Worm (Caenorhabditis elegans) whole organism, mixed stage, embryonic: ENCODE results near the gene fbxb-64.
A peak's percentile ranks its signal among the peaks of the same experiment; 100 is the strongest.

Source experiments
- M03D4.4 ChIP-seq: sonication (generic microtip); optimal IDR thresholded peaks from 2 replicates; lab custom pipeline; 2017; ENCODE audit warnings: mild to moderate bottlenecking, missing genetic modification characterization, missing compliant biosample characterization
- bed-3 ChIP-seq: fragments of 200-800 bp; sonication (Bioruptor generic); optimal IDR thresholded peaks from 3 replicates; lab custom pipeline; 2018; ENCODE audit warnings: mild to moderate bottlenecking, missing genetic modification characterization, moderate library complexity, missing compliant biosample characterization
- blmp-1 ChIP-seq: fragments of 150-350 bp; optimal IDR thresholded peaks from 2 replicates; lab custom pipeline; 2014; ENCODE audit warnings: missing biosample characterization, missing genetic modification characterization
- ceh-39 ChIP-seq: fragments of 150-350 bp; optimal IDR thresholded peaks from 2 replicates; lab custom pipeline; 2014; ENCODE audit warnings: missing biosample characterization, missing genetic modification characterization
- ceh-43 ChIP-seq: fragments of 200-800 bp; sonication (Bioruptor generic); optimal IDR thresholded peaks from 2 replicates; lab custom pipeline; 2018; ENCODE audit warnings: mild to moderate bottlenecking, missing genetic modification characterization, moderate library complexity, missing compliant biosample characterization
- ceh-83 ChIP-seq: fragments of 200-800 bp; sonication (Bioruptor generic); optimal IDR thresholded peaks from 2 replicates; lab custom pipeline; 2018; ENCODE audit warnings: mild to moderate bottlenecking, missing genetic modification characterization, missing compliant biosample characterization
- ces-1 ChIP-seq: fragments of 150-350 bp; optimal IDR thresholded peaks from 2 replicates; lab custom pipeline; 2014; ENCODE audit warnings: missing biosample characterization, missing genetic modification reagents, missing genetic modification characterization
- cnd-1 ChIP-seq: fragments of 200-800 bp; sonication (Bioruptor generic); optimal IDR thresholded peaks from 2 replicates; lab custom pipeline; 2018; ENCODE audit warnings: mild to moderate bottlenecking, missing genetic modification characterization, missing compliant biosample characterization
- elt-1 ChIP-seq: sonication (generic microtip); optimal IDR thresholded peaks from 2 replicates; lab custom pipeline; 2017; ENCODE audit warnings: missing genetic modification characterization, mild to moderate bottlenecking, missing compliant biosample characterization, antibody characterized with exemption, moderate library complexity, borderline replicate concordance; ENCODE audit not compliant: insufficient read depth
- flh-1 ChIP-seq: fragments of 200-800 bp; sonication (Bioruptor generic); optimal IDR thresholded peaks from 2 replicates; lab custom pipeline; 2018; ENCODE audit warnings: mild to moderate bottlenecking, missing genetic modification characterization, moderate library complexity, missing compliant biosample characterization
- ham-2 ChIP-seq: fragments of 200-800 bp; sonication (Bioruptor generic); optimal IDR thresholded peaks from 2 replicates; lab custom pipeline; 2018; ENCODE audit warnings: mild to moderate bottlenecking, missing genetic modification characterization, missing compliant biosample characterization
- hlh-1 ChIP-seq: fragments of 150-350 bp; optimal IDR thresholded peaks from 2 replicates; lab custom pipeline; 2014; ENCODE audit warnings: missing biosample characterization, missing genetic modification reagents, missing genetic modification characterization
- lin-13 ChIP-seq: fragments of 150-350 bp; optimal IDR thresholded peaks from 2 replicates; lab custom pipeline; 2014; ENCODE audit warnings: missing biosample characterization, missing genetic modification characterization
- mab-5 ChIP-seq: fragments of 150-350 bp; optimal IDR thresholded peaks from 2 replicates; lab custom pipeline; 2014; ENCODE audit warnings: missing biosample characterization, missing genetic modification characterization
- mls-2 ChIP-seq: sonication (generic microtip); optimal IDR thresholded peaks from 2 replicates; lab custom pipeline; 2016; ENCODE audit warnings: mild to moderate bottlenecking, missing genetic modification characterization, moderate library complexity, missing compliant biosample characterization
- nhr-2 ChIP-seq: fragments of 150-350 bp; optimal IDR thresholded peaks from 2 replicates; lab custom pipeline; 2014; ENCODE audit warnings: missing biosample characterization, missing genetic modification characterization
- nhr-237 ChIP-seq: fragments of 150-350 bp; optimal IDR thresholded peaks from 2 replicates; lab custom pipeline; 2014; ENCODE audit warnings: missing biosample characterization, missing genetic modification characterization
- nhr-28 ChIP-seq: fragments of 150-350 bp; optimal IDR thresholded peaks from 2 replicates; lab custom pipeline; 2014; ENCODE audit warnings: missing biosample characterization, missing genetic modification characterization
- nhr-76 ChIP-seq: sonication (generic microtip); optimal IDR thresholded peaks from 2 replicates; lab custom pipeline; 2017; ENCODE audit warnings: missing biosample characterization, missing genetic modification characterization
- pha-4 ChIP-seq: fragments of 150-350 bp; optimal IDR thresholded peaks from 2 replicates; lab custom pipeline; 2018; ENCODE audit warnings: missing biosample characterization, missing genetic modification reagents, missing genetic modification characterization
- snpc-4 ChIP-seq: fragments of 150-350 bp; optimal IDR thresholded peaks from 2 replicates; lab custom pipeline; 2014; ENCODE audit warnings: missing biosample characterization, missing genetic modification characterization
- tbx-8 ChIP-seq: fragments of 200-800 bp; sonication (Bioruptor generic); optimal IDR thresholded peaks from 2 replicates; lab custom pipeline; 2018; ENCODE audit warnings: mild to moderate bottlenecking, missing genetic modification characterization, moderate library complexity, missing compliant biosample characterization
- unc-120 ChIP-seq: sonication (generic microtip); optimal IDR thresholded peaks from 2 replicates; lab custom pipeline; 2017; ENCODE audit warnings: missing genetic modification characterization, missing compliant biosample characterization; ENCODE audit not compliant: poor library complexity, severe bottlenecking
- unc-39 ChIP-seq: fragments of 150-350 bp; optimal IDR thresholded peaks from 2 replicates; lab custom pipeline; 2014; ENCODE audit warnings: missing biosample characterization, missing genetic modification characterization
- unc-62 ChIP-seq: fragments of 150-350 bp; optimal IDR thresholded peaks from 2 replicates; lab custom pipeline; 2014; ENCODE audit warnings: missing biosample characterization, missing genetic modification reagents, missing genetic modification characterization
- ztf-11 ChIP-seq: fragments of 150-350 bp; optimal IDR thresholded peaks from 2 replicates; lab custom pipeline; 2014; ENCODE audit warnings: missing biosample characterization, missing genetic modification characterization

Gene fbxb-64

ce11 chrV:19285921-19286320 lies 27.2 kb upstream of the fbxb-64 start:
- TF ChIP-seq elt-1 (tag; lab: Kevin White, UChicago): peak; percentile 91
- TF ChIP-seq mab-5: no peak
- TF ChIP-seq nhr-2 (tag; lab: Kevin White, UChicago): peak; percentile 1
- no peak for TF ChIP-seq nhr-28 (tag; lab: Kevin White, UChicago)

- TF ChIP-seq M03D4.4 (tag; lab: Kevin White, UChicago): no peak
- TF ChIP-seq elt-1 (tag; lab: Kevin White, UChicago): peak; percentile 69
Measured at ce11 chrV:19288073-19288805, 24.8 kb upstream of the fbxb-64 start, which contains the start of the genes F55C9.3 and fbxb-57. TSS of gene F55C9.3 (minus strand) at chrV:19288173. TSS of gene fbxb-57 (plus strand) at chrV:19288755.

- TF ChIP-seq mab-5 (no peak), unc-39 (tag; lab: Kevin White, UChicago) (no peak)
Measured at ce11 chrV:19293025-19293424, 20.1 kb upstream of the fbxb-64 start, which contains the start of gene F55C9.5. TSS of gene F55C9.5 (minus strand) at chrV:19293125.

- TF ChIP-seq bed-3 (GFP tag; lab: Kevin White, UChicago) (no peak), unc-62 (GFP tag; lab: Kevin White, UChicago) (no peak), ceh-83 (GFP tag; lab: Kevin White, UChicago) (no peak)
Measured at ce11 chrV:19296723-19297122, 16.4 kb upstream of the fbxb-64 start, which contains the start of gene F55C9.6. TSS of gene F55C9.6 (minus strand) at chrV:19296823.

- TF ChIP-seq bed-3 (GFP tag; lab: Kevin White, UChicago) (no peak), unc-62 (GFP tag; lab: Kevin White, UChicago) (no peak), blmp-1 (tag; lab: Kevin White, UChicago) (no peak), flh-1 (GFP tag; lab: Kevin White, UChicago) (no peak), tbx-8 (no peak), ces-1 (GFP tag; lab: Kevin White, UChicago) (no peak), unc-120 (no peak), M03D4.4 (tag; lab: Kevin White, UChicago) (no peak), elt-1 (tag; lab: Kevin White, UChicago) (no peak), lin-13 (no peak), nhr-28 (tag; lab: Kevin White, UChicago) (no peak), mls-2 (no peak), cnd-1 (no peak), ceh-39 (tag; lab: Kevin White, UChicago) (no peak), hlh-1 (tag; lab: Kevin White, UChicago) (no peak), nhr-76 (tag; lab: Kevin White, UChicago) (no peak), nhr-2 (tag; lab: Kevin White, UChicago) (no peak), ceh-43 (GFP tag; lab: Kevin White, UChicago) (no peak)
- TF ChIP-seq, all 35 proteins: peak for 0
Measured at ce11 chrV:19297510-19297909, 15.6 kb upstream of the fbxb-64 start, which contains the start of gene fbxb-60. TSS of gene fbxb-60 (plus strand) at chrV:19297810.

- TF ChIP-seq unc-39 (tag; lab: Kevin White, UChicago) (no peak), ztf-11 (no peak), bed-3 (GFP tag; lab: Kevin White, UChicago) (no peak), snpc-4 (no peak), pha-4 (tag; lab: Kevin White, UChicago) (no peak), ceh-83 (GFP tag; lab: Kevin White, UChicago) (no peak), ceh-43 (GFP tag; lab: Kevin White, UChicago) (no peak), ham-2 (GFP tag; lab: Kevin White, UChicago) (no peak), nhr-237 (no peak), nhr-2 (tag; lab: Kevin White, UChicago) (no peak), unc-120 (no peak), tbx-8 (no peak), ces-1 (GFP tag; lab: Kevin White, UChicago) (no peak), unc-62 (GFP tag; lab: Kevin White, UChicago) (no peak), nhr-28 (tag; lab: Kevin White, UChicago) (no peak), ceh-39 (tag; lab: Kevin White, UChicago) (no peak), M03D4.4 (tag; lab: Kevin White, UChicago) (no peak), mab-5 (no peak), lin-13 (no peak)
Measured at ce11 chrV:19299262-19299661, 13.8 kb upstream of the fbxb-64 start, which contains the start of gene F55C9.14. TSS of gene F55C9.14 (plus strand) at chrV:19299562.
